Fruit fly (Drosophila melanogaster) whole organism, embryonic: ENCODE data around the gene Ccdc114.

Experiments used
- Adf1 ChIP-seq: fragments of 200-800 bp; sonication (Bioruptor generic); IDR thresholded peaks from 2 replicates; pipeline ENCODE4 v1.3.6; 2022; ENCODE audit warnings: missing biosample characterization, missing genetic modification characterization
- Asciz ChIP-seq: fragments of 200-800 bp; sonication (Bioruptor generic); optimal IDR thresholded peaks from 2 replicates; lab custom pipeline; 2017; ENCODE audit warnings: missing biosample characterization, mild to moderate bottlenecking, missing genetic modification characterization, missing genetic modification reagents
- Atf6 ChIP-seq: fragments of 200-800 bp; sonication (Bioruptor generic); IDR thresholded peaks from 2 replicates; pipeline ENCODE4 v1.3.6; 2022; ENCODE audit warnings: missing biosample characterization, missing genetic modification characterization
- CG10209 ChIP-seq: fragments of 200-800 bp; sonication (Bioruptor generic); optimal IDR thresholded peaks from 3 replicates; lab custom pipeline; 2017; ENCODE audit warnings: missing biosample characterization, mild to moderate bottlenecking, missing genetic modification characterization, missing genetic modification reagents
- CG11695 ChIP-seq: fragments of 200-800 bp; sonication (Bioruptor generic); IDR thresholded peaks from 3 replicates; pipeline ENCODE4 v1.3.6; 2022; ENCODE audit warnings: missing biosample characterization, missing genetic modification characterization
- CG12744 ChIP-seq: fragments of 200-800 bp; sonication (Bioruptor generic); optimal IDR thresholded peaks from 2 replicates; lab custom pipeline; 2016; ENCODE audit warnings: missing biosample characterization, missing genetic modification characterization
- CG17912 ChIP-seq: fragments of 200-800 bp; sonication (Bioruptor generic); optimal IDR thresholded peaks from 2 replicates; lab custom pipeline; 2018; ENCODE audit warnings: missing biosample characterization, mild to moderate bottlenecking, missing genetic modification characterization
- CG18262 ChIP-seq: fragments of 200-800 bp; optimal IDR thresholded peaks from 3 replicates; lab custom pipeline; 2019; ENCODE audit warnings: missing biosample characterization, mild to moderate bottlenecking, missing genetic modification characterization, moderate library complexity
- CG2199 ChIP-seq: fragments of 200-800 bp; sonication (Bioruptor generic); IDR thresholded peaks from 3 replicates; pipeline ENCODE4 v1.3.6; 2022; ENCODE audit warnings: missing biosample characterization, missing genetic modification characterization
- CG2712 ChIP-seq: fragments of 200-800 bp; optimal IDR thresholded peaks from 3 replicates; lab custom pipeline; 2019; ENCODE audit warnings: missing biosample characterization, mild to moderate bottlenecking, missing genetic modification characterization, moderate library complexity
- CG3065 ChIP-seq: fragments of 200-800 bp; sonication (Bioruptor generic); optimal IDR thresholded peaks from 2 replicates; lab custom pipeline; 2016; ENCODE audit warnings: missing biosample characterization, missing genetic modification characterization
- CG31388 ChIP-seq: fragments of 200-800 bp; sonication (Bioruptor generic); optimal IDR thresholded peaks from 2 replicates; lab custom pipeline; 2016; ENCODE audit warnings: missing biosample characterization, missing genetic modification characterization
- CG7556 ChIP-seq: fragments of 200-800 bp; sonication (Bioruptor generic); optimal IDR thresholded peaks from 2 replicates; lab custom pipeline; 2017; ENCODE audit warnings: missing biosample characterization, mild to moderate bottlenecking, missing genetic modification characterization
- CG8388 ChIP-seq: fragments of 200-800 bp; sonication (Bioruptor generic); optimal IDR thresholded peaks from 2 replicates; lab custom pipeline; 2019; ENCODE audit warnings: missing biosample characterization, mild to moderate bottlenecking, missing genetic modification characterization, moderate library complexity
- Gsc ChIP-seq: fragments of 200-800 bp; sonication (Bioruptor generic); IDR thresholded peaks from 2 replicates; pipeline ENCODE4 v1.3.6; 2022; ENCODE audit warnings: missing biosample characterization, missing genetic modification characterization
- HLHmδ ChIP-seq: fragments of 200-800 bp; sonication (Bioruptor generic); optimal IDR thresholded peaks from 2 replicates; lab custom pipeline; 2018; ENCODE audit warnings: missing biosample characterization, mild to moderate bottlenecking, missing genetic modification characterization, moderate library complexity
- MBD-R2 ChIP-seq: fragments of 200-800 bp; sonication (Bioruptor generic); IDR thresholded peaks from 2 replicates; pipeline ENCODE4 v1.3.6; 2022; ENCODE audit warnings: missing biosample characterization, missing genetic modification characterization
- Med ChIP-seq: fragments of 200-800 bp; sonication (Bioruptor generic); peaks from one replicate; lab custom pipeline; 2016; ENCODE audit warnings: missing biosample characterization, missing genetic modification characterization, mild to moderate bottlenecking, inconsistent platforms, moderate library complexity
- NC2α ChIP-seq: fragments of 200-800 bp; sonication (Bioruptor generic); optimal IDR thresholded peaks from 2 replicates; lab custom pipeline; 2016; ENCODE audit warnings: missing biosample characterization, missing genetic modification characterization
- Nf-YA ChIP-seq: fragments of 200-800 bp; sonication (Bioruptor generic); IDR thresholded peaks from 2 replicates; pipeline ENCODE4 v1.3.6; 2022; ENCODE audit warnings: missing biosample characterization, missing genetic modification characterization
- Pdp1 ChIP-seq, 2 experiments: fragments of 200-800 bp; sonication (Bioruptor generic); optimal IDR thresholded peaks; 3 replicates each; lab custom pipeline; 2016; ENCODE audit warnings: missing biosample characterization in 2 of 2, missing genetic modification characterization in 2 of 2, mild to moderate bottlenecking in 1 of 2, moderate library complexity in 1 of 2
- Poxn ChIP-seq: fragments of 200-800 bp; sonication (Bioruptor generic); IDR thresholded peaks from 2 replicates; pipeline ENCODE4 v1.3.6; 2022; ENCODE audit warnings: missing biosample characterization, missing genetic modification characterization
- Side ChIP-seq: fragments of 200-800 bp; sonication (Bioruptor generic); optimal IDR thresholded peaks from 2 replicates; lab custom pipeline; 2016; ENCODE audit warnings: missing biosample characterization, missing genetic modification characterization
- Sry-δ ChIP-seq: fragments of 200-800 bp; sonication (Bioruptor generic); optimal IDR thresholded peaks from 2 replicates; lab custom pipeline; 2016; ENCODE audit warnings: missing biosample characterization, missing genetic modification characterization
- Ssrp ChIP-seq: fragments of 200-800 bp; sonication (Bioruptor generic); optimal IDR thresholded peaks from 2 replicates; lab custom pipeline; 2018; ENCODE audit warnings: missing biosample characterization, mild to moderate bottlenecking, missing genetic modification characterization, moderate library complexity
- Xrp1 ChIP-seq: fragments of 200-800 bp; sonication (Bioruptor generic); IDR thresholded peaks from 2 replicates; pipeline ENCODE4 v1.3.6; 2022; ENCODE audit warnings: missing biosample characterization, missing genetic modification characterization
- bbx ChIP-seq: fragments of 200-800 bp; sonication (Bioruptor generic); IDR thresholded peaks from 2 replicates; pipeline ENCODE4 v1.3.6; 2022; ENCODE audit warnings: missing biosample characterization, missing genetic modification characterization; ENCODE audit not compliant: partially characterized antibody
- chinmo ChIP-seq: fragments of 200-800 bp; sonication (Bioruptor generic); IDR thresholded peaks from 4 replicates; pipeline ENCODE4 v1.3.6; 2022; ENCODE audit warnings: missing biosample characterization, missing genetic modification characterization; ENCODE audit not compliant: partially characterized antibody
- fd102C ChIP-seq: fragments of 200-800 bp; sonication (Bioruptor generic); optimal IDR thresholded peaks from 2 replicates; lab custom pipeline; 2018; ENCODE audit warnings: missing biosample characterization, mild to moderate bottlenecking, missing genetic modification characterization, moderate library complexity
- fd96Cb ChIP-seq: fragments of 200-800 bp; sonication (Bioruptor generic); optimal IDR thresholded peaks from 2 replicates; lab custom pipeline; 2018; ENCODE audit warnings: missing biosample characterization, mild to moderate bottlenecking, missing genetic modification characterization, moderate library complexity
- ftz-f1 ChIP-seq: fragments of 200-800 bp; sonication (Bioruptor generic); optimal IDR thresholded peaks from 2 replicates; lab custom pipeline; 2016; ENCODE audit warnings: missing biosample characterization, missing genetic modification characterization
- lmd ChIP-seq: fragments of 200-800 bp; sonication (Bioruptor generic); IDR thresholded peaks from 2 replicates; pipeline ENCODE4 v1.3.6; 2022; ENCODE audit warnings: missing biosample characterization, missing genetic modification characterization
- onecut ChIP-seq: fragments of 200-800 bp; sonication (Bioruptor generic); IDR thresholded peaks from 2 replicates; pipeline ENCODE4 v1.3.6; 2022; ENCODE audit warnings: missing biosample characterization, missing genetic modification characterization
- org-1 ChIP-seq: fragments of 200-800 bp; sonication (Bioruptor generic); optimal IDR thresholded peaks from 2 replicates; lab custom pipeline; 2017; ENCODE audit warnings: missing biosample characterization, missing genetic modification characterization
- row ChIP-seq: fragments of 200-800 bp; sonication (Bioruptor generic); IDR thresholded peaks from 3 replicates; pipeline ENCODE4 v1.3.6; 2022; ENCODE audit warnings: missing biosample characterization, missing genetic modification characterization
- scrt ChIP-seq: fragments of 200-800 bp; sonication (Bioruptor generic); optimal IDR thresholded peaks from 2 replicates; lab custom pipeline; 2018; ENCODE audit warnings: missing biosample characterization, mild to moderate bottlenecking, missing genetic modification characterization, moderate library complexity
- sqz ChIP-seq: fragments of 200-800 bp; sonication (Bioruptor generic); optimal IDR thresholded peaks from 3 replicates; lab custom pipeline; 2018; ENCODE audit warnings: missing biosample characterization, mild to moderate bottlenecking, missing genetic modification characterization
- tin ChIP-seq: fragments of 200-800 bp; sonication (Bioruptor generic); optimal IDR thresholded peaks from 3 replicates; lab custom pipeline; 2016; ENCODE audit warnings: missing biosample characterization, missing genetic modification characterization
- tio ChIP-seq: fragments of 200-800 bp; sonication (Bioruptor generic); optimal IDR thresholded peaks from 2 replicates; lab custom pipeline; 2017; ENCODE audit warnings: missing biosample characterization, missing genetic modification characterization, inconsistent platforms
- vvl ChIP-seq: fragments of 200-800 bp; sonication (Bioruptor generic); IDR thresholded peaks from 2 replicates; pipeline ENCODE4 v1.3.6; 2022; ENCODE audit warnings: missing biosample characterization, missing genetic modification characterization

Gene Ccdc114

DNA sequence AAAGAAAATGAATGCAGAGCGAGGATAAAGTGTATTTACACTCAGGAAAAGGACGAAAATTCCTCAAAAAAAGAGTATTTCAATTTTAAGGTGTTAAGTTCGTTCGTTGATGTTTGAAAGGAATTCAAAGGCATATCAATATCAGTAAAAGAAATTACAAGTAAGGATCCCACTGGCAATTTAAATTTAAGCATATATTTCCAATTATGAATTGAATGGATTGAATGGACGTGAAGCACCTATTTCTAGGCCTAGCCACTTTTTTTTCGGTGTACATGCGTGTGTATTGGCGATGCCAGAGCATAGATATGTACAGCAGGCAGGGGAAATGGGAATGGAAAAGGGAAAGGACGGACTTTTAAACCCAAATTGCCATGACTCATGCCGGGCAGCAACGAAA, 6.0 kb upstream of the Ccdc114 start (continued):
- peak; percentile 53 for TF ChIP-seq row
- TF ChIP-seq CG18262 (tag; lab: Kevin White, UChicago), result peak; percentile 60
- TF ChIP-seq fd96Cb (tag; lab: Kevin White, UChicago), result peak; percentile 1
- no peak for TF ChIP-seq CG17912 (GFP tag; lab: Kevin White, UChicago)
- peak; percentile 47 for TF ChIP-seq CG7556 (GFP tag; lab: Kevin White, UChicago)
- peak; percentile 62 for TF ChIP-seq CG2712 (tag; lab: Kevin White, UChicago)
- TF ChIP-seq HLHmδ, result no peak
- TF ChIP-seq Xrp1 (GFP tag; lab: Robert Waterston, UW), result peak; percentile 59; the same call in 1 of the 2 replicates
- peak; percentile 24 for TF ChIP-seq lmd (GFP tag; lab: Robert Waterston, UW)
- no peak for TF ChIP-seq Med (GFP tag; lab: Kevin White, UChicago)
- peak; percentile 22 for TF ChIP-seq Ssrp (tag; lab: Kevin White, UChicago)
- TF ChIP-seq Side (GFP tag; lab: Kevin White, UChicago), result peak; percentile 7
- no peak for TF ChIP-seq CG2199 (GFP tag; lab: Robert Waterston, UW)
- TF ChIP-seq CG31388 (GFP tag; lab: Kevin White, UChicago), result no peak
- TF ChIP-seq fd102C (GFP tag; lab: Kevin White, UChicago), result peak; percentile 59
- TF ChIP-seq tin (GFP tag; lab: Kevin White, UChicago), result peak; percentile 2

DNA sequence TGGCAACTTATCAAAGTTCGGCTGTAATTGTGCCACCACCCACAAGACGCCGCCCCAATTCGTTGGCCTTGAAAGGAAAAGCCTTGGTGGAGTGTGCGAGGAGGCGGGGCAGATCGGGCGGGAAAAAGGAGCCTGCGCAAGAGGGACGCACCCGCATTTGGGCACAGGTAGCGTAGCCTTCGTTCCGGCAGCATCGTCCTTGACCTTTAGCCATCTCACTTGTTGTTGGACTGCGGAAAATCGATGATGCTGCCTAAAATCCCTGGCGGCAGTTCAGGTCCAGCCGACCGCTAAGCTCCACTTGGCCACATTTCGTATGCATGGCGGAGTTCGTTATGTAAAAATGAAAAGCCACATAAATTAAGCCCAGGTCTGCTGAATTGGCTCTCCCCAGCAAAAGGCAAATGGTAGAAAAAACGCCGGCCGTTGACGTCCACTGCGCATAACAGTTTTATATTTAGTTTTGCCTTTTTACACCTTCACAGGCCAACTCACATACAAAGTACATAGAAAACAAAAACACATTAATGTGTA, 2.4 kb upstream of the Ccdc114 start:
- TF ChIP-seq scrt (GFP tag; lab: Kevin White, UChicago) (peak; percentile 62), Atf6 (GFP tag; lab: Robert Waterston, UW) (no peak), bbx (GFP tag; lab: Robert Waterston, UW) (no peak), CG12744 (no peak), org-1 (GFP tag; lab: Kevin White, UChicago) (no peak), vvl (GFP tag; lab: Robert Waterston, UW) (peak; percentile 65; the same call in 1 of the 2 replicates), chinmo (GFP tag; lab: Robert Waterston, UW) (0 out of 4 replicates have a peak, but pooled peaks have one; percentile 56), MBD-R2 (GFP tag; lab: Robert Waterston, UW) (peak; percentile 20; the same call in 1 of the 2 replicates), NC2α (GFP tag; lab: Kevin White, UChicago) (no peak), CG10209 (GFP tag; lab: Kevin White, UChicago) (no peak), Asciz (no peak), HLHmδ (no peak), CG11695 (GFP tag; lab: Robert Waterston, UW) (no peak), Poxn (no peak), onecut (GFP tag; lab: Robert Waterston, UW) (peak; percentile 82), ftz-f1 (GFP tag; lab: Kevin White, UChicago) (peak; percentile 85), Adf1 (GFP tag; lab: Robert Waterston, UW) (0 out of 2 replicates have a peak, but pooled peaks have one; percentile 19), Nf-YA (GFP tag; lab: Robert Waterston, UW) (0 out of 2 replicates have a peak, but pooled peaks have one; percentile 36), CG8388 (GFP tag; lab: Kevin White, UChicago) (no peak), Sry-δ (GFP tag; lab: Kevin White, UChicago) (no peak), Pdp1 (GFP tag; optimal IDR thresholded peaks at IDR 0.05; lab: Kevin White, UChicago) (peak in 1 of 2 experiments; percentile 24), sqz (GFP tag; lab: Kevin White, UChicago) (peak; percentile 8), CG3065 (GFP tag; lab: Kevin White, UChicago) (no peak), row (no peak), Gsc (GFP tag; lab: Robert Waterston, UW) (no peak), tio (GFP tag; lab: Kevin White, UChicago) (no peak)
